Worm (Caenorhabditis elegans): ENCODE measurements around the gene C17H11.4.
A peak's percentile ranks its signal among the peaks of the same experiment; 100 is the strongest.

Gene C17H11.4

DNA sequence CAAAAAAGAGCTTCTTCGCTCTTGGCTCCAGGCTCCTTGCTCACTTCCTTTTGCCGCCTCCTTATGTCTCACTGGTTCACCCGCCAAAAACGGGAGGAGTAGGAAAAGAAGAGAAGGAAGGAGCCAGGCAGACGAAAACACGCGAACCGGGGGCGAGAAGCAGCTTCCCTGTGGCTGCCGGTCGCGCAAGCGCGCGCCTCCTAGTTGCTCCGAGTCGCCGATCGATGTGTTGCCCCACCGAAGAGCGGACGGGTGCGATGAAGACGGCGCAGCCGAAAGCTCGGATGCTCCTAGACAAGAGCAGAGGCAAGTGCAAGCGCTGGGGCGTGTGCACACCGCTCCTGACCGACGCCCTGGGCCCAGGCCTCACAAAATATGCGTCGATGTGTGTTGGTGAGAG lies 17.9 kb downstream of the C17H11.4 start (continued):
- TF ChIP-seq F16B12.6 (tag; optimal IDR thresholded peaks at IDR 0.05) (no peak), nhr-90 (tag; optimal IDR thresholded peaks at IDR 0.05; ENCODE audit: poor library complexity) (no peak), fkh-10 (GFP tag; optimal IDR thresholded peaks at IDR 0.05) (peak; percentile 62), ztf-4 (tag; optimal IDR thresholded peaks at IDR 0.05) (no peak), nhr-28 (tag; optimal IDR thresholded peaks at IDR 0.05) (no peak), fos-1 (tag; optimal IDR thresholded peaks at IDR 0.05) (no peak), nhr-76 (tag; optimal IDR thresholded peaks at IDR 0.05) (no peak), elt-3 (tag; optimal IDR thresholded peaks at IDR 0.05) (no peak), fkh-8 (tag; optimal IDR thresholded peaks at IDR 0.05) (peak; percentile 93), xbp-1 (tag; optimal IDR thresholded peaks at IDR 0.05) (no peak), mdl-1 (tag; optimal IDR thresholded peaks at IDR 0.05) (no peak), tbx-2 (tag; optimal IDR thresholded peaks at IDR 0.05) (peak; percentile 7), ama-1 (optimal IDR thresholded peaks at IDR 0.05) (no peak), unc-86 (tag; optimal IDR thresholded peaks at IDR 0.05) (peak; percentile 30), egl-27 (tag; optimal IDR thresholded peaks at IDR 0.05) (no peak), aha-1 (tag; optimal IDR thresholded peaks at IDR 0.05) (no peak), sptf-1 (tag; optimal IDR thresholded peaks at IDR 0.05) (no peak), lin-35 (GFP tag; optimal IDR thresholded peaks at IDR 0.05) (peak in 1 of 2 experiments; percentile 27), unc-130 (tag; optimal IDR thresholded peaks at IDR 0.05) (no peak), aly-2 (tag; optimal IDR thresholded peaks at IDR 0.05) (no peak), efl-1 (optimal IDR thresholded peaks at IDR 0.05) (no peak), efl-1 (GFP tag; optimal IDR thresholded peaks at IDR 0.05 in 1 of 2) (peak in 1 of 2 experiments; percentile 4), pag-3 (tag; optimal IDR thresholded peaks at IDR 0.05; ENCODE audit: borderline replicate concordance, insufficient read depth) (no peak), ceh-63 (GFP tag; optimal IDR thresholded peaks at IDR 0.05) (no peak), egl-13 (tag; optimal IDR thresholded peaks at IDR 0.05) (peak; percentile 57), lin-39 (tag; optimal IDR thresholded peaks at IDR 0.05) (no peak), lir-3 (tag; optimal IDR thresholded peaks at IDR 0.05; ENCODE audit: poor library complexity) (no peak), ztf-11 (tag; optimal IDR thresholded peaks at IDR 0.05) (peak in 1 of 2 experiments; percentile 24), ets-5 (GFP tag; IDR thresholded peaks at IDR 0.05) (no peak), nhr-47 (tag; optimal IDR thresholded peaks at IDR 0.05) (peak; percentile 67), efl-3 (GFP tag; optimal IDR thresholded peaks at IDR 0.05) (no peak), unc-98 (GFP tag; IDR thresholded peaks at IDR 0.05) (no peak), fkh-4 (tag; optimal IDR thresholded peaks at IDR 0.05; ENCODE audit: borderline replicate concordance) (no peak), nhr-12 (tag; optimal IDR thresholded peaks at IDR 0.05) (no peak), C04F5.9 (tag; optimal IDR thresholded peaks at IDR 0.05) (no peak), swsn-7 (tag; optimal IDR thresholded peaks at IDR 0.05) (peak; percentile 60), nhr-71 (tag; optimal IDR thresholded peaks at IDR 0.05) (peak; percentile 39), mep-1 (tag; optimal IDR thresholded peaks at IDR 0.05) (no peak), sox-4 (tag; optimal IDR thresholded peaks at IDR 0.05) (peak; percentile 59), nhr-19 (GFP tag; conservative IDR thresholded peaks at IDR 0.05) (peak; percentile 29; the same call in 1 of the 2 replicates), unc-62 (GFP tag; optimal IDR thresholded peaks at IDR 0.05) (no peak), C34B4.2 (tag; optimal IDR thresholded peaks at IDR 0.05) (no peak), sup-37 (GFP tag; optimal IDR thresholded peaks at IDR 0.05) (no peak), lin-13 (GFP tag; optimal IDR thresholded peaks at IDR 0.05) (no peak), rnt-1 (tag; optimal IDR thresholded peaks at IDR 0.05) (no peak), hlh-17 (GFP tag; optimal IDR thresholded peaks at IDR 0.05; ENCODE audit: borderline replicate concordance) (no peak), elt-2 (tag; optimal IDR thresholded peaks at IDR 0.05) (no peak), nhr-20 (tag; optimal IDR thresholded peaks at IDR 0.05) (no peak), irx-1 (tag; optimal IDR thresholded peaks at IDR 0.05) (no peak), dsc-1 (tag; optimal IDR thresholded peaks at IDR 0.05) (peak; percentile 39), lin-15B (tag; optimal IDR thresholded peaks at IDR 0.05) (no peak), unc-30 (tag; optimal IDR thresholded peaks at IDR 0.05) (no peak), pax-3 (tag; optimal IDR thresholded peaks at IDR 0.05) (no peak)

Data from whole organism, L1 larva.